Fruit fly (Drosophila melanogaster) whole organism, prepupa: ENCODE data around the gene Tnpo.

Experiments
- CG11294 ChIP-seq: fragments of 200-800 bp; sonication (Bioruptor generic); IDR thresholded peaks from 2 replicates; pipeline ENCODE4 v1.3.6; 2022; ENCODE audit warnings: missing biosample characterization, missing genetic modification characterization
- CG11762 ChIP-seq: fragments of 200-800 bp; sonication (Bioruptor generic); optimal IDR thresholded peaks from 3 replicates; lab custom pipeline; 2016; ENCODE audit warnings: missing biosample characterization, missing genetic modification characterization; ENCODE audit not compliant: insufficient read depth
- CG15336 ChIP-seq: fragments of 200-800 bp; sonication (Bioruptor generic); IDR thresholded peaks from 2 replicates; pipeline ENCODE4 v1.3.6; 2022; ENCODE audit warnings: missing biosample characterization, missing genetic modification characterization
- CG1621 ChIP-seq: fragments of 200-800 bp; sonication (Bioruptor generic); optimal IDR thresholded peaks from 3 replicates; lab custom pipeline; 2018; ENCODE audit warnings: missing biosample characterization, mild to moderate bottlenecking, missing genetic modification characterization
- CG3032 ChIP-seq: fragments of 200-800 bp; optimal IDR thresholded peaks from 2 replicates; lab custom pipeline; 2019; ENCODE audit warnings: missing biosample characterization, mild to moderate bottlenecking, missing genetic modification characterization, moderate library complexity
- CG31627 ChIP-seq: fragments of 200-800 bp; sonication (Bioruptor generic); optimal IDR thresholded peaks from 3 replicates; lab custom pipeline; 2016; ENCODE audit warnings: missing biosample characterization, missing genetic modification characterization
- CG32006 ChIP-seq: fragments of 200-800 bp; sonication (Bioruptor generic); optimal IDR thresholded peaks from 3 replicates; lab custom pipeline; 2017; ENCODE audit warnings: missing biosample characterization, mild to moderate bottlenecking, missing genetic modification characterization
- CG6163 ChIP-seq: fragments of 200-800 bp; sonication (Bioruptor generic); IDR thresholded peaks from 3 replicates; pipeline ENCODE4 v1.3.6; 2022; ENCODE audit warnings: missing biosample characterization, missing genetic modification characterization
- CG6276 ChIP-seq: fragments of 200-800 bp; sonication (Bioruptor generic); optimal IDR thresholded peaks from 2 replicates; lab custom pipeline; 2017; ENCODE audit warnings: missing biosample characterization, mild to moderate bottlenecking, missing genetic modification characterization
- CG6792 ChIP-seq: fragments of 200-800 bp; sonication (Bioruptor generic); optimal IDR thresholded peaks from 3 replicates; lab custom pipeline; 2016; ENCODE audit warnings: missing biosample characterization, missing genetic modification characterization
- CG6808 ChIP-seq: fragments of 200-800 bp; sonication (Bioruptor generic); optimal IDR thresholded peaks from 3 replicates; lab custom pipeline; 2017; ENCODE audit warnings: missing biosample characterization, missing genetic modification characterization, mild to moderate bottlenecking, moderate library complexity, missing genetic modification reagents
- CG6854 ChIP-seq: fragments of 200-800 bp; sonication (Bioruptor generic); optimal IDR thresholded peaks from 2 replicates; lab custom pipeline; 2017; ENCODE audit warnings: missing biosample characterization, mild to moderate bottlenecking, missing genetic modification characterization
- CG7368 ChIP-seq: fragments of 200-800 bp; sonication (Bioruptor generic); optimal IDR thresholded peaks from 3 replicates; lab custom pipeline; 2016; ENCODE audit warnings: missing biosample characterization, missing genetic modification characterization
- Eip75B ChIP-seq: fragments of 200-800 bp; sonication (Bioruptor generic); optimal IDR thresholded peaks from 3 replicates; lab custom pipeline; 2016; ENCODE audit warnings: missing biosample characterization, missing genetic modification characterization
- Eip78C ChIP-seq: fragments of 200-800 bp; sonication (Bioruptor generic); peaks from one replicate; lab custom pipeline; 2016; ENCODE audit warnings: missing biosample characterization, missing genetic modification characterization
- Ets96B ChIP-seq: fragments of 200-800 bp; optimal IDR thresholded peaks from 2 replicates; lab custom pipeline; 2019; ENCODE audit warnings: missing biosample characterization, mild to moderate bottlenecking, missing genetic modification characterization, moderate library complexity
- Gug ChIP-seq: fragments of 200-800 bp; sonication (Bioruptor generic); IDR thresholded peaks from 2 replicates; pipeline ENCODE4 v1.3.6; 2022; ENCODE audit warnings: missing biosample characterization, missing genetic modification characterization
- Hr39 ChIP-seq: fragments of 200-800 bp; sonication (Bioruptor generic); optimal IDR thresholded peaks from 2 replicates; lab custom pipeline; 2016; ENCODE audit warnings: missing biosample characterization, missing genetic modification characterization
- Hr4 ChIP-seq: fragments of 200-800 bp; sonication (Bioruptor generic); optimal IDR thresholded peaks from 3 replicates; lab custom pipeline; 2016; ENCODE audit warnings: missing biosample characterization, missing genetic modification characterization
- Lpt ChIP-seq: fragments of 200-800 bp; sonication (Bioruptor generic); optimal IDR thresholded peaks from 3 replicates; lab custom pipeline; 2016; ENCODE audit warnings: missing biosample characterization, missing genetic modification characterization
- Met ChIP-seq: fragments of 200-800 bp; sonication (Bioruptor generic); optimal IDR thresholded peaks from 3 replicates; lab custom pipeline; 2016; ENCODE audit warnings: missing biosample characterization, missing genetic modification characterization
- OdsH ChIP-seq: fragments of 200-800 bp; sonication (Bioruptor generic); optimal IDR thresholded peaks from 3 replicates; lab custom pipeline; 2016; ENCODE audit warnings: missing biosample characterization, missing genetic modification characterization
- Smox ChIP-seq: fragments of 200-800 bp; sonication (Bioruptor generic); optimal IDR thresholded peaks from 3 replicates; lab custom pipeline; 2016; ENCODE audit warnings: missing biosample characterization, missing genetic modification characterization
- Sox14 ChIP-seq: fragments of 200-800 bp; sonication (Bioruptor generic); optimal IDR thresholded peaks from 3 replicates; lab custom pipeline; 2016; ENCODE audit warnings: missing biosample characterization, missing genetic modification characterization
- acj6 ChIP-seq: fragments of 200-800 bp; sonication (Bioruptor generic); optimal IDR thresholded peaks from 3 replicates; lab custom pipeline; 2016; ENCODE audit warnings: missing biosample characterization, missing genetic modification characterization
- cyc ChIP-seq: fragments of 200-800 bp; sonication (Bioruptor generic); optimal IDR thresholded peaks from 3 replicates; lab custom pipeline; 2016; ENCODE audit warnings: missing biosample characterization, missing genetic modification characterization
- dac ChIP-seq: fragments of 200-800 bp; sonication (Bioruptor generic); optimal IDR thresholded peaks from 2 replicates; lab custom pipeline; 2017; ENCODE audit warnings: missing biosample characterization, mild to moderate bottlenecking, missing genetic modification characterization
- fd59A ChIP-seq: fragments of 200-800 bp; sonication (Bioruptor generic); optimal IDR thresholded peaks from 2 replicates; lab custom pipeline; 2017; ENCODE audit warnings: missing biosample characterization, mild to moderate bottlenecking, missing genetic modification characterization, missing genetic modification reagents
- fd85E ChIP-seq: fragments of 200-800 bp; sonication (Bioruptor generic); optimal IDR thresholded peaks from 3 replicates; lab custom pipeline; 2016; ENCODE audit warnings: missing biosample characterization, missing genetic modification characterization
- lz ChIP-seq: fragments of 200-800 bp; sonication (Bioruptor generic); optimal IDR thresholded peaks from 3 replicates; lab custom pipeline; 2016; ENCODE audit warnings: missing biosample characterization, missing genetic modification characterization
- net ChIP-seq: fragments of 200-800 bp; sonication (Bioruptor generic); optimal IDR thresholded peaks from 3 replicates; lab custom pipeline; 2016; ENCODE audit warnings: missing biosample characterization, missing genetic modification characterization
- pdm3 ChIP-seq: fragments of 200-800 bp; sonication (Bioruptor generic); optimal IDR thresholded peaks from 3 replicates; lab custom pipeline; 2016; ENCODE audit warnings: missing biosample characterization, missing genetic modification characterization
- salr ChIP-seq, 2 experiments: fragments of 200-800 bp; sonication (Bioruptor generic); optimal IDR thresholded peaks; 3 replicates each; lab custom pipeline; 2016 to 2018; ENCODE audit warnings: missing biosample characterization in 2 of 2, missing genetic modification characterization in 2 of 2, mild to moderate bottlenecking in 1 of 2
- ss ChIP-seq, 2 experiments: fragments of 200-800 bp; sonication (Bioruptor generic); optimal IDR thresholded peaks; 2 replicates in 1 of 2; 3 replicates in 1 of 2; lab custom pipeline; 2017 to 2018; ENCODE audit warnings: mild to moderate bottlenecking in 2 of 2, missing biosample characterization in 2 of 2, missing genetic modification characterization in 2 of 2, moderate library complexity in 1 of 2
- svp ChIP-seq: fragments of 200-800 bp; sonication (Bioruptor generic); peaks from one replicate; lab custom pipeline; 2016; ENCODE audit warnings: missing biosample characterization, missing genetic modification characterization
- topi ChIP-seq: fragments of 200-800 bp; sonication (Bioruptor generic); optimal IDR thresholded peaks from 3 replicates; lab custom pipeline; 2016; ENCODE audit warnings: missing biosample characterization, missing genetic modification characterization
- vri ChIP-seq: fragments of 200-800 bp; sonication (Bioruptor generic); optimal IDR thresholded peaks from 3 replicates; lab custom pipeline; 2016; ENCODE audit warnings: missing biosample characterization, mild to moderate bottlenecking, missing genetic modification characterization

Tnpo gene

dm6 chr3L:6188995-6189927, 4.0 kb upstream of the Tnpo start, which contains the start of the genes D19A and CG7386 (continued):
- TF ChIP-seq CG6854 (GFP tag; lab: Kevin White, UChicago) (no peak), pdm3 (peak; percentile 69), Hr39 (GFP tag; lab: Kevin White, UChicago) (peak; percentile 71), Hr4 (GFP tag; lab: Kevin White, UChicago) (peak; percentile 49), vri (GFP tag; lab: Kevin White, UChicago) (no peak), fd85E (GFP tag; lab: Kevin White, UChicago) (no peak), Eip78C (GFP tag; lab: Kevin White, UChicago) (peak; percentile 61), CG11762 (GFP tag; lab: Kevin White, UChicago) (peak; percentile 25), CG15336 (peak; percentile 50), CG7368 (GFP tag; lab: Kevin White, UChicago) (no peak), CG6276 (GFP tag; lab: Kevin White, UChicago) (no peak), CG32006 (GFP tag; lab: Kevin White, UChicago) (peak; percentile 56), fd59A (GFP tag; lab: Kevin White, UChicago) (peak; percentile 1), CG31627 (GFP tag; lab: Kevin White, UChicago) (peak; percentile 69), Gug (GFP tag; lab: Robert Waterston, UW) (peak; percentile 42), Smox (GFP tag; lab: Kevin White, UChicago) (no peak), Met (GFP tag; lab: Kevin White, UChicago) (peak; percentile 59), CG11294 (GFP tag; lab: Robert Waterston, UW) (no peak), CG6792 (GFP tag; lab: Kevin White, UChicago) (peak; percentile 34), Lpt (GFP tag; lab: Kevin White, UChicago) (peak; percentile 10), Ets96B (tag; lab: Kevin White, UChicago) (peak; percentile 11), lz (peak; percentile 56), CG3032 (tag; lab: Kevin White, UChicago) (peak; percentile 42), acj6 (GFP tag; lab: Kevin White, UChicago) (peak; percentile 42)

DNA sequence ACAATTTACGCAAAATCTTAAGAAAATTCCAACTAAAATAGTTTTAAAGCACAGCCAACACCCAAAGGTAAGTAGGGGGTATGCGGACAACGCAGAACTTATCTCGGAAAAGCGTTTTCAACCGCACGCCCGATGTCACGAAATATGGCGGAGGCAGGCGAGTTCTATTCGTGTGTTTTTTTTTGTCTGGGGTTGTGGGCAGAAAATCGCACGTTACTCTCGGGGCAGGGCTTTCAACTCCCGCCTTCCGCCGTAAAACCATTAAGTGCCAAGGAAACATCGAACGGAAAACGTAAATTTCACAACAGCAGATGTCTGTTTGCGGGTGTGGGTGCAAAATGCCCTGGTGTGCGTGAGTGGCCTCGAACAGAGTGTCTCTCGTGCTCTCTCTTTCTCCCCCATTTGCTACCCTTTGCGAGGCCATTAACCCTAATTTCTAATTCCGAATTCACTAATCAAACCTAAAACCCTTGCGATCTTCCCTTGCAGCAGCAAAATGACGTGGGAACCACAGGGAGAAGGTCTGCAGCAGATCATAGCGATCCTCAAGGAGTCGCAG, 355 bp downstream of the Tnpo start:
- no peak for TF ChIP-seq CG6808
- TF ChIP-seq CG1621 = no peak
- TF ChIP-seq Lpt (GFP tag; lab: Kevin White, UChicago) = no peak
- TF ChIP-seq dac (GFP tag; lab: Kevin White, UChicago) = no peak
- no peak for TF ChIP-seq Sox14 (GFP tag; lab: Kevin White, UChicago)
- no peak for TF ChIP-seq cyc (GFP tag; lab: Kevin White, UChicago)
- no peak for TF ChIP-seq CG6163 (GFP tag; lab: Robert Waterston, UW)

- no peak for TF ChIP-seq OdsH (GFP tag; lab: Kevin White, UChicago)
- no peak for TF ChIP-seq acj6 (GFP tag; lab: Kevin White, UChicago)
- no peak for TF ChIP-seq Hr4 (GFP tag; lab: Kevin White, UChicago)
- TF ChIP-seq dac (GFP tag; lab: Kevin White, UChicago) = no peak
- TF ChIP-seq salr (GFP tag; optimal IDR thresholded peaks at IDR 0.05; lab: Kevin White, UChicago) = no peak
- TF ChIP-seq CG11762 (GFP tag; lab: Kevin White, UChicago) = no peak
- no peak for TF ChIP-seq fd59A (GFP tag; lab: Kevin White, UChicago)
- TF ChIP-seq CG6808 = no peak
- TF ChIP-seq fd85E (GFP tag; lab: Kevin White, UChicago) = no peak
- TF ChIP-seq net (GFP tag; lab: Kevin White, UChicago) = no peak
- no peak for TF ChIP-seq svp
- no peak for TF ChIP-seq Eip75B (GFP tag; lab: Kevin White, UChicago)
- no peak for TF ChIP-seq topi
- TF ChIP-seq ss (GFP tag; optimal IDR thresholded peaks at IDR 0.05; lab: Kevin White, UChicago) = no peak
These were observed 6.9 kb downstream of the Tnpo start, which contains the start of gene CG8219 for dm6 chr3L:6200173-6200572. CG8219 (plus strand) TSS chr3L:6200473.
